Worm (Caenorhabditis elegans) whole organism, mixed stage, embryonic: ENCODE data around the gene K11H12.1.

Source experiments
- M03D4.4 ChIP-seq: sonication (generic microtip); optimal IDR thresholded peaks from 2 replicates; lab custom pipeline; 2017; ENCODE audit warnings: mild to moderate bottlenecking, missing genetic modification characterization, missing compliant biosample characterization
- bed-3 ChIP-seq: fragments of 200-800 bp; sonication (Bioruptor generic); optimal IDR thresholded peaks from 3 replicates; lab custom pipeline; 2018; ENCODE audit warnings: mild to moderate bottlenecking, missing genetic modification characterization, moderate library complexity, missing compliant biosample characterization
- blmp-1 ChIP-seq: fragments of 150-350 bp; optimal IDR thresholded peaks from 2 replicates; lab custom pipeline; 2014; ENCODE audit warnings: missing biosample characterization, missing genetic modification characterization
- ceh-43 ChIP-seq: fragments of 200-800 bp; sonication (Bioruptor generic); optimal IDR thresholded peaks from 2 replicates; lab custom pipeline; 2018; ENCODE audit warnings: mild to moderate bottlenecking, missing genetic modification characterization, moderate library complexity, missing compliant biosample characterization
- ceh-83 ChIP-seq: fragments of 200-800 bp; sonication (Bioruptor generic); optimal IDR thresholded peaks from 2 replicates; lab custom pipeline; 2018; ENCODE audit warnings: mild to moderate bottlenecking, missing genetic modification characterization, missing compliant biosample characterization
- ces-1 ChIP-seq: fragments of 150-350 bp; optimal IDR thresholded peaks from 2 replicates; lab custom pipeline; 2014; ENCODE audit warnings: missing biosample characterization, missing genetic modification reagents, missing genetic modification characterization
- cnd-1 ChIP-seq: fragments of 200-800 bp; sonication (Bioruptor generic); optimal IDR thresholded peaks from 2 replicates; lab custom pipeline; 2018; ENCODE audit warnings: mild to moderate bottlenecking, missing genetic modification characterization, missing compliant biosample characterization
- drap-1 ChIP-seq: fragments of 200-800 bp; sonication (Bioruptor generic); optimal IDR thresholded peaks from 3 replicates; lab custom pipeline; 2018; ENCODE audit warnings: mild to moderate bottlenecking, missing genetic modification characterization, missing compliant biosample characterization
- elt-1 ChIP-seq: sonication (generic microtip); optimal IDR thresholded peaks from 2 replicates; lab custom pipeline; 2017; ENCODE audit warnings: missing genetic modification characterization, mild to moderate bottlenecking, missing compliant biosample characterization, antibody characterized with exemption, moderate library complexity, borderline replicate concordance; ENCODE audit not compliant: insufficient read depth
- elt-3 ChIP-seq: fragments of 150-350 bp; optimal IDR thresholded peaks from 2 replicates; lab custom pipeline; 2014; ENCODE audit warnings: missing biosample characterization, missing genetic modification characterization
- flh-1 ChIP-seq: fragments of 200-800 bp; sonication (Bioruptor generic); optimal IDR thresholded peaks from 2 replicates; lab custom pipeline; 2018; ENCODE audit warnings: mild to moderate bottlenecking, missing genetic modification characterization, moderate library complexity, missing compliant biosample characterization
- ham-2 ChIP-seq: fragments of 200-800 bp; sonication (Bioruptor generic); optimal IDR thresholded peaks from 2 replicates; lab custom pipeline; 2018; ENCODE audit warnings: mild to moderate bottlenecking, missing genetic modification characterization, missing compliant biosample characterization
- hlh-1 ChIP-seq: fragments of 150-350 bp; optimal IDR thresholded peaks from 2 replicates; lab custom pipeline; 2014; ENCODE audit warnings: missing biosample characterization, missing genetic modification reagents, missing genetic modification characterization
- lin-13 ChIP-seq: fragments of 150-350 bp; optimal IDR thresholded peaks from 2 replicates; lab custom pipeline; 2014; ENCODE audit warnings: missing biosample characterization, missing genetic modification characterization
- lin-32 ChIP-seq: fragments of 200-800 bp; sonication (Bioruptor generic); optimal IDR thresholded peaks from 2 replicates; lab custom pipeline; 2018; ENCODE audit warnings: mild to moderate bottlenecking, missing genetic modification characterization, missing compliant biosample characterization
- lsy-2 ChIP-seq: fragments of 150-350 bp; optimal IDR thresholded peaks from 2 replicates; lab custom pipeline; 2014; ENCODE audit warnings: missing biosample characterization, missing genetic modification characterization
- mab-5 ChIP-seq: fragments of 150-350 bp; optimal IDR thresholded peaks from 2 replicates; lab custom pipeline; 2014; ENCODE audit warnings: missing biosample characterization, missing genetic modification characterization
- mep-1 ChIP-seq: fragments of 150-350 bp; optimal IDR thresholded peaks from 2 replicates; lab custom pipeline; 2017; ENCODE audit warnings: missing biosample characterization, missing genetic modification reagents, missing genetic modification characterization, inconsistent platforms
- mls-2 ChIP-seq: sonication (generic microtip); optimal IDR thresholded peaks from 2 replicates; lab custom pipeline; 2016; ENCODE audit warnings: mild to moderate bottlenecking, missing genetic modification characterization, moderate library complexity, missing compliant biosample characterization
- nhr-12 ChIP-seq: fragments of 150-350 bp; optimal IDR thresholded peaks from 2 replicates; lab custom pipeline; 2014; ENCODE audit warnings: missing biosample characterization, missing genetic modification characterization
- nhr-237 ChIP-seq: fragments of 150-350 bp; optimal IDR thresholded peaks from 2 replicates; lab custom pipeline; 2014; ENCODE audit warnings: missing biosample characterization, missing genetic modification characterization
- nhr-28 ChIP-seq: fragments of 150-350 bp; optimal IDR thresholded peaks from 2 replicates; lab custom pipeline; 2014; ENCODE audit warnings: missing biosample characterization, missing genetic modification characterization
- nhr-76 ChIP-seq: sonication (generic microtip); optimal IDR thresholded peaks from 2 replicates; lab custom pipeline; 2017; ENCODE audit warnings: missing biosample characterization, missing genetic modification characterization
- pha-4 ChIP-seq: fragments of 150-350 bp; optimal IDR thresholded peaks from 2 replicates; lab custom pipeline; 2018; ENCODE audit warnings: missing biosample characterization, missing genetic modification reagents, missing genetic modification characterization
- sem-2 ChIP-seq: fragments of 200-800 bp; sonication (Bioruptor generic); optimal IDR thresholded peaks from 2 replicates; lab custom pipeline; 2018; ENCODE audit warnings: mild to moderate bottlenecking, missing genetic modification characterization, missing compliant biosample characterization
- sptf-1 ChIP-seq: sonication (generic microtip); optimal IDR thresholded peaks from 2 replicates; lab custom pipeline; 2017; ENCODE audit warnings: mild to moderate bottlenecking, missing genetic modification characterization, moderate library complexity, missing compliant biosample characterization
- tbx-8 ChIP-seq: fragments of 200-800 bp; sonication (Bioruptor generic); optimal IDR thresholded peaks from 2 replicates; lab custom pipeline; 2018; ENCODE audit warnings: mild to moderate bottlenecking, missing genetic modification characterization, moderate library complexity, missing compliant biosample characterization
- unc-120 ChIP-seq: sonication (generic microtip); optimal IDR thresholded peaks from 2 replicates; lab custom pipeline; 2017; ENCODE audit warnings: missing genetic modification characterization, missing compliant biosample characterization; ENCODE audit not compliant: poor library complexity, severe bottlenecking
- unc-62 ChIP-seq: fragments of 150-350 bp; optimal IDR thresholded peaks from 2 replicates; lab custom pipeline; 2014; ENCODE audit warnings: missing biosample characterization, missing genetic modification reagents, missing genetic modification characterization
- zip-8 ChIP-seq: fragments of 150-350 bp; optimal IDR thresholded peaks from 2 replicates; lab custom pipeline; 2014; ENCODE audit warnings: missing biosample characterization, missing genetic modification characterization
- ztf-11 ChIP-seq: fragments of 150-350 bp; optimal IDR thresholded peaks from 2 replicates; lab custom pipeline; 2014; ENCODE audit warnings: missing biosample characterization, missing genetic modification characterization

K11H12.1 gene

ce11 chrIV:653138-653848 is at the start of gene K11H12.1:
Gene K11H12.1, minus strand, starts transcription at chrIV:653421.
- no peak for TF ChIP-seq bed-3
- TF ChIP-seq lsy-2 (tag; lab: Kevin White, UChicago), result no peak
- TF ChIP-seq, all 35 proteins: peak for 0

ce11 chrIV:698304-698703 is 45.1 kb upstream of the K11H12.1 start, which contains the start of gene Y55F3C.17:
Gene Y55F3C.17, minus strand, starts transcription at chrIV:698404.
- TF ChIP-seq mep-1 (tag; lab: Kevin White, UChicago) (no peak), nhr-237 (no peak), ces-1 (no peak), unc-120 (tag; lab: Kevin White, UChicago) (no peak), nhr-12 (tag; lab: Kevin White, UChicago) (no peak), lin-32 (GFP tag; lab: Kevin White, UChicago) (no peak), nhr-28 (tag; lab: Kevin White, UChicago) (no peak), pha-4 (tag; lab: Kevin White, UChicago) (no peak), mls-2 (tag; lab: Kevin White, UChicago) (no peak), unc-62 (GFP tag; lab: Kevin White, UChicago) (no peak), flh-1 (no peak), tbx-8 (GFP tag; lab: Kevin White, UChicago) (no peak), sptf-1 (tag; lab: Kevin White, UChicago) (no peak), M03D4.4 (no peak), nhr-76 (tag; lab: Kevin White, UChicago) (no peak), sem-2 (no peak), mab-5 (no peak), lsy-2 (tag; lab: Kevin White, UChicago) (no peak), ham-2 (GFP tag; lab: Kevin White, UChicago) (no peak)

ce11 chrIV:684748-685147 is 31.5 kb upstream of the K11H12.1 start:
- no peak for TF ChIP-seq zip-8 (tag; lab: Kevin White, UChicago)
- TF ChIP-seq nhr-76 (tag; lab: Kevin White, UChicago), result no peak
- no peak for TF ChIP-seq elt-1 (tag; lab: Kevin White, UChicago)
- no peak for TF ChIP-seq pha-4 (tag; lab: Kevin White, UChicago)
- no peak for TF ChIP-seq tbx-8 (GFP tag; lab: Kevin White, UChicago)
- no peak for TF ChIP-seq sptf-1 (tag; lab: Kevin White, UChicago)
- no peak for TF ChIP-seq drap-1 (GFP tag; lab: Kevin White, UChicago)
- no peak for TF ChIP-seq lsy-2 (tag; lab: Kevin White, UChicago)
- no peak for TF ChIP-seq lin-13 (tag; lab: Kevin White, UChicago)

- no peak for TF ChIP-seq unc-120 (tag; lab: Kevin White, UChicago)
- TF ChIP-seq tbx-8 (GFP tag; lab: Kevin White, UChicago), result no peak
Measured at ce11 chrIV:684197-684596, 31.0 kb upstream of the K11H12.1 start, which contains the start of gene cutl-28. Gene cutl-28, plus strand, starts transcription at chrIV:684497.

- no peak for TF ChIP-seq pha-4 (tag; lab: Kevin White, UChicago)
- TF ChIP-seq ces-1, result peak; percentile 11
- peak; percentile 89 for TF ChIP-seq blmp-1 (tag; lab: Kevin White, UChicago)
- peak; percentile 0 for TF ChIP-seq hlh-1
- no peak for TF ChIP-seq nhr-12 (tag; lab: Kevin White, UChicago)
- TF ChIP-seq sem-2, result peak; percentile 73
- peak; percentile 91 for TF ChIP-seq sptf-1 (tag; lab: Kevin White, UChicago)
- peak; percentile 60 for TF ChIP-seq bed-3
- peak; percentile 88 for TF ChIP-seq mls-2 (tag; lab: Kevin White, UChicago)
- peak; percentile 88 for TF ChIP-seq cnd-1 (tag; lab: Kevin White, UChicago)
- peak; percentile 8 for TF ChIP-seq lsy-2 (tag; lab: Kevin White, UChicago)
- TF ChIP-seq lin-32 (GFP tag; lab: Kevin White, UChicago), result peak; percentile 48
- TF ChIP-seq ztf-11 (tag; lab: Kevin White, UChicago), result no peak
- TF ChIP-seq drap-1 (GFP tag; lab: Kevin White, UChicago), result peak; percentile 81
- TF ChIP-seq nhr-28 (tag; lab: Kevin White, UChicago), result no peak
- TF ChIP-seq ham-2 (GFP tag; lab: Kevin White, UChicago), result peak; percentile 79
- peak; percentile 66 for TF ChIP-seq flh-1
- peak; percentile 89 for TF ChIP-seq ceh-83 (GFP tag; lab: Kevin White, UChicago)
- peak; percentile 25 for TF ChIP-seq unc-62 (GFP tag; lab: Kevin White, UChicago)
- TF ChIP-seq M03D4.4, result peak; percentile 84
- no peak for TF ChIP-seq elt-3 (tag; lab: Kevin White, UChicago)
- peak; percentile 89 for TF ChIP-seq unc-120 (tag; lab: Kevin White, UChicago)
- TF ChIP-seq mep-1 (tag; lab: Kevin White, UChicago), result peak; percentile 50
- peak; percentile 10 for TF ChIP-seq tbx-8 (GFP tag; lab: Kevin White, UChicago)
- TF ChIP-seq ceh-43 (GFP tag; lab: Kevin White, UChicago), result peak; percentile 76
Measured at ce11 chrIV:682726-683340, 29.6 kb upstream of the K11H12.1 start.
